Fruit fly (Drosophila melanogaster): Measurements from ENCODE around the gene RpS5b.

- TF ChIP-seq CG8478 (optimal IDR thresholded peaks at IDR 0.05) (no peak), CTCF (optimal IDR thresholded peaks at IDR 0.05) (no peak)
Observed at dm6 chr3R:14917927-14918829, 16.8 kb upstream of the RpS5b start, which contains the start of gene Sdr.

Measured in S2 (cell line).